Fruit fly (Drosophila melanogaster) whole organism, embryonic: ENCODE results near the gene CG12194.
A peak's percentile ranks its signal among the peaks of the same experiment; 100 is the strongest.

Source experiments
- Atf3 ChIP-seq: fragments of 200-800 bp; sonication (Bioruptor generic); optimal IDR thresholded peaks from 3 replicates; lab custom pipeline; 2016; ENCODE audit warnings: missing biosample characterization, missing genetic modification characterization
- CG11398 ChIP-seq: fragments of 200-800 bp; sonication (Bioruptor generic); optimal IDR thresholded peaks from 2 replicates; lab custom pipeline; 2016; ENCODE audit warnings: missing biosample characterization, missing genetic modification characterization
- CG12299 ChIP-seq: fragments of 200-800 bp; sonication (Bioruptor generic); optimal IDR thresholded peaks from 2 replicates; lab custom pipeline; 2018; ENCODE audit warnings: missing biosample characterization, mild to moderate bottlenecking, missing genetic modification characterization
- CG13894 ChIP-seq: fragments of 200-800 bp; sonication (Bioruptor generic); optimal IDR thresholded peaks from 3 replicates; lab custom pipeline; 2018; ENCODE audit warnings: missing biosample characterization, mild to moderate bottlenecking, missing genetic modification characterization, moderate library complexity
- CG14050 ChIP-seq: fragments of 200-800 bp; sonication (Bioruptor generic); IDR thresholded peaks from 3 replicates; pipeline ENCODE4 v1.3.6; 2022; ENCODE audit warnings: missing biosample characterization, missing genetic modification characterization
- CG14965 ChIP-seq: fragments of 200-800 bp; sonication (Bioruptor generic); optimal IDR thresholded peaks from 2 replicates; lab custom pipeline; 2016; ENCODE audit warnings: missing biosample characterization, missing genetic modification characterization, borderline replicate concordance
- CG15601 ChIP-seq: fragments of 200-800 bp; sonication (Bioruptor generic); optimal IDR thresholded peaks from 3 replicates; lab custom pipeline; 2019; ENCODE audit warnings: missing biosample characterization, mild to moderate bottlenecking, missing genetic modification characterization, moderate library complexity
- CG17568 ChIP-seq: fragments of 200-800 bp; sonication (Bioruptor generic); optimal IDR thresholded peaks from 2 replicates; lab custom pipeline; 2018; ENCODE audit warnings: missing biosample characterization, mild to moderate bottlenecking, missing genetic modification characterization, moderate library complexity
- CG17829 ChIP-seq: fragments of 200-800 bp; optimal IDR thresholded peaks from 2 replicates; lab custom pipeline; 2019; ENCODE audit warnings: missing biosample characterization, mild to moderate bottlenecking, missing genetic modification characterization, moderate library complexity
- CG1792 ChIP-seq: fragments of 200-800 bp; sonication (Bioruptor generic); optimal IDR thresholded peaks from 2 replicates; lab custom pipeline; 2016; ENCODE audit warnings: missing biosample characterization, missing genetic modification characterization
- CG18262 ChIP-seq: fragments of 200-800 bp; optimal IDR thresholded peaks from 3 replicates; lab custom pipeline; 2019; ENCODE audit warnings: missing biosample characterization, mild to moderate bottlenecking, missing genetic modification characterization, moderate library complexity
- CG2889 ChIP-seq: fragments of 200-800 bp; sonication (Bioruptor generic); IDR thresholded peaks from 3 replicates; pipeline ENCODE4 v1.3.6; 2022; ENCODE audit warnings: missing biosample characterization, missing genetic modification characterization
- CG31365 ChIP-seq: fragments of 200-800 bp; sonication (Bioruptor generic); optimal IDR thresholded peaks from 2 replicates; lab custom pipeline; 2018; ENCODE audit warnings: missing biosample characterization, mild to moderate bottlenecking, missing genetic modification characterization
- CG33213 ChIP-seq: fragments of 200-800 bp; sonication (Bioruptor generic); optimal IDR thresholded peaks from 3 replicates; lab custom pipeline; 2016; ENCODE audit warnings: missing biosample characterization, missing genetic modification characterization
- CG4424 ChIP-seq: fragments of 200-800 bp; sonication (Bioruptor generic); optimal IDR thresholded peaks from 3 replicates; lab custom pipeline; 2016; ENCODE audit warnings: missing biosample characterization, missing genetic modification characterization
- CG5953 ChIP-seq: fragments of 200-800 bp; sonication (Bioruptor generic); IDR thresholded peaks from 2 replicates; pipeline ENCODE4 v1.3.6; 2022; ENCODE audit warnings: missing biosample characterization, missing genetic modification characterization
- CG6689 ChIP-seq: fragments of 200-800 bp; sonication (Bioruptor generic); IDR thresholded peaks from 2 replicates; pipeline ENCODE4 v1.3.6; 2022; ENCODE audit warnings: missing biosample characterization, missing genetic modification characterization
- CG7556 ChIP-seq: fragments of 200-800 bp; sonication (Bioruptor generic); optimal IDR thresholded peaks from 2 replicates; lab custom pipeline; 2017; ENCODE audit warnings: missing biosample characterization, mild to moderate bottlenecking, missing genetic modification characterization
- CG7786 ChIP-seq: fragments of 200-800 bp; sonication (Bioruptor generic); optimal IDR thresholded peaks from 2 replicates; lab custom pipeline; 2016; ENCODE audit warnings: missing biosample characterization, missing genetic modification characterization
- CG7963 ChIP-seq: fragments of 200-800 bp; sonication (Bioruptor generic); IDR thresholded peaks from 3 replicates; pipeline ENCODE4 v1.3.6; 2022; ENCODE audit warnings: missing biosample characterization, missing genetic modification characterization; ENCODE audit not compliant: partially characterized antibody
- CG8478 ChIP-seq: fragments of >200 bp; optimal IDR thresholded peaks from 2 replicates; lab custom pipeline; 2018
- CG9437 ChIP-seq: fragments of 200-800 bp; sonication (Bioruptor generic); optimal IDR thresholded peaks from 2 replicates; lab custom pipeline; 2018; ENCODE audit warnings: missing biosample characterization, mild to moderate bottlenecking, missing genetic modification characterization
- Eip74EF ChIP-seq, 2 experiments: fragments of 200-800 bp in 1 of 2; fragments of >200 bp in 1 of 2; sonication (Bioruptor generic) in 1 of 2; optimal IDR thresholded peaks; 2 replicates each; lab custom pipeline; 2017 to 2019; ENCODE audit warnings: missing biosample characterization in 2 of 2, missing genetic modification characterization in 2 of 2, mild to moderate bottlenecking in 1 of 2, moderate library complexity in 1 of 2
- Gug ChIP-seq: fragments of 200-800 bp; sonication (Bioruptor generic); IDR thresholded peaks from 4 replicates; pipeline ENCODE4 v1.3.6; 2022; ENCODE audit warnings: missing biosample characterization, missing genetic modification characterization
- HLHmδ ChIP-seq: fragments of 200-800 bp; sonication (Bioruptor generic); optimal IDR thresholded peaks from 2 replicates; lab custom pipeline; 2018; ENCODE audit warnings: missing biosample characterization, mild to moderate bottlenecking, missing genetic modification characterization, moderate library complexity
- Opbp ChIP-seq: fragments of 200-800 bp; sonication (Bioruptor generic); IDR thresholded peaks from 3 replicates; pipeline ENCODE4 v1.3.6; 2022; ENCODE audit warnings: missing biosample characterization, missing genetic modification characterization; ENCODE audit not compliant: partially characterized antibody
- Rx ChIP-seq: fragments of 200-800 bp; sonication (Bioruptor generic); IDR thresholded peaks from 2 replicates; pipeline ENCODE4 v1.3.6; 2022; ENCODE audit warnings: missing biosample characterization, missing genetic modification characterization
- Spps ChIP-seq: fragments of 200-800 bp; sonication (Bioruptor generic); optimal IDR thresholded peaks from 2 replicates; lab custom pipeline; 2018; ENCODE audit warnings: missing biosample characterization, mild to moderate bottlenecking, missing genetic modification characterization
- Ssrp ChIP-seq: fragments of 200-800 bp; sonication (Bioruptor generic); optimal IDR thresholded peaks from 2 replicates; lab custom pipeline; 2018; ENCODE audit warnings: missing biosample characterization, mild to moderate bottlenecking, missing genetic modification characterization, moderate library complexity
- Taf1 ChIP-seq: fragments of 200-800 bp; sonication (Bioruptor generic); IDR thresholded peaks from 2 replicates; pipeline ENCODE4 v1.3.6; 2022; ENCODE audit warnings: missing biosample characterization, missing genetic modification characterization
- ac ChIP-seq: fragments of 200-800 bp; sonication (Bioruptor generic); optimal IDR thresholded peaks from 3 replicates; lab custom pipeline; 2017; ENCODE audit warnings: missing biosample characterization, mild to moderate bottlenecking, missing genetic modification characterization
- bsh ChIP-seq, 2 experiments: fragments of 200-800 bp; sonication (Bioruptor generic); optimal IDR thresholded peaks; 2 replicates each; lab custom pipeline; 2017 to 2018; ENCODE audit warnings: mild to moderate bottlenecking in 2 of 2, missing biosample characterization in 2 of 2, missing genetic modification characterization in 2 of 2, moderate library complexity in 1 of 2
- dan ChIP-seq: fragments of 200-800 bp; sonication (Bioruptor generic); IDR thresholded peaks from 2 replicates; pipeline ENCODE4 v1.3.6; 2022; ENCODE audit warnings: missing biosample characterization, missing genetic modification characterization
- dysf ChIP-seq: fragments of 200-800 bp; sonication (Bioruptor generic); IDR thresholded peaks from 3 replicates; pipeline ENCODE4 v1.3.6; 2022; ENCODE audit warnings: missing biosample characterization, missing genetic modification characterization
- ftz-f1 ChIP-seq: fragments of 200-800 bp; sonication (Bioruptor generic); optimal IDR thresholded peaks from 2 replicates; lab custom pipeline; 2016; ENCODE audit warnings: missing biosample characterization, missing genetic modification characterization
- gem ChIP-seq: fragments of 200-800 bp; sonication (Bioruptor generic); optimal IDR thresholded peaks from 2 replicates; lab custom pipeline; 2019; ENCODE audit warnings: missing biosample characterization, mild to moderate bottlenecking, missing genetic modification characterization, moderate library complexity
- gsb ChIP-seq: fragments of 200-800 bp; sonication (Bioruptor generic); IDR thresholded peaks from 2 replicates; pipeline ENCODE4 v1.3.6; 2022; ENCODE audit warnings: missing biosample characterization, missing genetic modification characterization
- kay ChIP-seq: fragments of 200-800 bp; sonication (Bioruptor generic); optimal IDR thresholded peaks from 2 replicates; lab custom pipeline; 2016; ENCODE audit warnings: missing biosample characterization, missing genetic modification characterization
- kni ChIP-seq: fragments of 200-800 bp; sonication (Bioruptor generic); optimal IDR thresholded peaks from 3 replicates; lab custom pipeline; 2017; ENCODE audit warnings: mild to moderate bottlenecking, missing biosample characterization, missing genetic modification reagents, missing genetic modification characterization
- lola ChIP-seq, 3 experiments: fragments of >200 bp in 2 of 3; fragments of 200-800 bp in 1 of 3; sonication (Bioruptor generic) in 1 of 3; optimal IDR thresholded peaks; 2 replicates each; lab custom pipeline; 2017 to 2019; ENCODE audit warnings: missing biosample characterization in 3 of 3, missing genetic modification characterization in 3 of 3, mild to moderate bottlenecking in 1 of 3, moderate library complexity in 1 of 3
- pros ChIP-seq: fragments of 200-800 bp; sonication (Bioruptor generic); optimal IDR thresholded peaks from 3 replicates; lab custom pipeline; 2019; ENCODE audit warnings: missing biosample characterization, mild to moderate bottlenecking, missing genetic modification characterization, moderate library complexity
- pzg ChIP-seq: fragments of 200-800 bp; sonication (Bioruptor generic); optimal IDR thresholded peaks from 3 replicates; lab custom pipeline; 2018; ENCODE audit warnings: missing biosample characterization, mild to moderate bottlenecking, missing genetic modification characterization, moderate library complexity
- sima ChIP-seq: fragments of 200-800 bp; sonication (Bioruptor generic); optimal IDR thresholded peaks from 2 replicates; lab custom pipeline; 2016; ENCODE audit warnings: missing biosample characterization, missing genetic modification characterization
- ssp ChIP-seq: fragments of 200-800 bp; sonication (Bioruptor generic); IDR thresholded peaks from 2 replicates; pipeline ENCODE4 v1.3.6; 2022; ENCODE audit warnings: missing biosample characterization, missing genetic modification characterization
- stc ChIP-seq: fragments of 200-800 bp; sonication (Bioruptor generic); IDR thresholded peaks from 2 replicates; pipeline ENCODE4 v1.3.6; 2022; ENCODE audit warnings: missing biosample characterization, missing genetic modification characterization
- tap ChIP-seq: fragments of 200-800 bp; optimal IDR thresholded peaks from 3 replicates; lab custom pipeline; 2019; ENCODE audit warnings: missing biosample characterization, mild to moderate bottlenecking, missing genetic modification characterization, moderate library complexity
- tgo ChIP-seq: fragments of 200-800 bp; sonication (Bioruptor generic); IDR thresholded peaks from 3 replicates; pipeline ENCODE4 v1.3.6; 2022; ENCODE audit warnings: missing biosample characterization, missing genetic modification characterization
- tin ChIP-seq: fragments of 200-800 bp; sonication (Bioruptor generic); optimal IDR thresholded peaks from 3 replicates; lab custom pipeline; 2016; ENCODE audit warnings: missing biosample characterization, missing genetic modification characterization
- tll ChIP-seq, 2 experiments: fragments of 200-800 bp in 1 of 2; fragments of >200 bp in 1 of 2; sonication (Bioruptor generic) in 1 of 2; optimal IDR thresholded peaks; 2 replicates each; lab custom pipeline; 2017 to 2019; ENCODE audit warnings: missing biosample characterization in 2 of 2, missing genetic modification characterization in 2 of 2, mild to moderate bottlenecking in 1 of 2, moderate library complexity in 1 of 2
- toy ChIP-seq: fragments of 200-800 bp; sonication (Bioruptor generic); IDR thresholded peaks from 2 replicates; pipeline ENCODE4 v1.3.6; 2022; ENCODE audit warnings: missing biosample characterization, missing genetic modification characterization
- twi ChIP-seq: fragments of 200-800 bp; optimal IDR thresholded peaks from 2 replicates; lab custom pipeline; 2019; ENCODE audit warnings: missing biosample characterization, mild to moderate bottlenecking, missing genetic modification characterization, moderate library complexity

The CG12194 gene

DNA sequence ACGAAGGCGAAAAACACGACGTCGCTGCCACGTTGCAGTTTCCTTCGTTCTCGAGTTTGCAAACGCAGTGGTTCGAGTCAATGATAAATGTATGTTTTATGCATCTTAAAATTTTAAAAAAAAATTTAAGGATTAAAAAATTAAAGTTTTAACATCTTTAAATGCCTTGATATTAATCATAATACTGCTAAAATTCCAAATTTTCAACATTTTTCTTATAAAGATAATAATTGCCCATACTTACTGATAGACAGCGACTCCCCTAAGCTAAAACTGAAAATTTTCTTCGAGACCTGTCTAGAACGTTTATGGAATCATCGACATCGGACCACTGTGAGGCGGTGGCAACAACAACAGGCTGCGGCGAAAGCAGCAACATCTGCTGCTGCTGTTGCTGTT is 16.8 kb upstream of the CG12194 start (continued):
- TF ChIP-seq bsh (GFP tag; optimal IDR thresholded peaks at IDR 0.05; lab: Kevin White, UChicago) (peak; percentile 49 to 56), kay (peak; percentile 34), tap (tag; lab: Kevin White, UChicago) (no peak), ssp (GFP tag; lab: Robert Waterston, UW) (no peak; the same call in 1 of the 2 replicates), lola (GFP tag; optimal IDR thresholded peaks at IDR 0.05; lab: Kevin White, UChicago) (peak in 1 of 3 experiments; percentile 57), CG7786 (GFP tag; lab: Kevin White, UChicago) (no peak), toy (no peak), CG13894 (tag; lab: Kevin White, UChicago) (peak; percentile 80), CG4424 (GFP tag; lab: Kevin White, UChicago) (peak; percentile 50), pzg (GFP tag; lab: Kevin White, UChicago) (no peak), Opbp (GFP tag; lab: Robert Waterston, UW) (no peak), CG12299 (tag; lab: Kevin White, UChicago) (peak; percentile 69), tin (GFP tag; lab: Kevin White, UChicago) (peak; percentile 61), CG14965 (GFP tag; lab: Kevin White, UChicago) (no peak), tll (GFP tag; optimal IDR thresholded peaks at IDR 0.05; lab: Kevin White, UChicago) (no peak), CG7963 (no peak), ftz-f1 (GFP tag; lab: Kevin White, UChicago) (no peak), tgo (GFP tag; lab: Robert Waterston, UW) (peak; percentile 63), HLHmδ (no peak), Ssrp (peak; percentile 41), CG11398 (GFP tag; lab: Kevin White, UChicago) (no peak), CG33213 (GFP tag; lab: Kevin White, UChicago) (peak; percentile 10), ac (no peak), CG17568 (GFP tag; lab: Kevin White, UChicago) (peak; percentile 36), stc (GFP tag; lab: Robert Waterston, UW) (peak; percentile 42), Gug (GFP tag; lab: Robert Waterston, UW) (peak; percentile 53; the same call in 3 of the 4 replicates), CG5953 (GFP tag; lab: Robert Waterston, UW) (no peak), CG1792 (GFP tag; lab: Kevin White, UChicago) (peak; percentile 39), Taf1 (GFP tag; lab: Robert Waterston, UW) (peak; percentile 44), CG18262 (peak; percentile 83), gem (tag; lab: Kevin White, UChicago) (peak; percentile 82), CG6689 (GFP tag; lab: Robert Waterston, UW) (peak; percentile 57), dysf (GFP tag; lab: Robert Waterston, UW) (peak; percentile 84), gsb (GFP tag; lab: Robert Waterston, UW) (peak; percentile 21; the same call in 1 of the 2 replicates), Eip74EF (GFP tag; optimal IDR thresholded peaks at IDR 0.05; lab: Kevin White, UChicago) (peak in 1 of 2 experiments; percentile 47), sima (no peak), CG14050 (GFP tag; lab: Robert Waterston, UW) (peak; percentile 57), CG2889 (GFP tag; lab: Robert Waterston, UW) (peak; percentile 67), CG9437 (GFP tag; lab: Kevin White, UChicago) (peak; percentile 34), CG7556 (peak; percentile 93), twi (tag; lab: Kevin White, UChicago) (peak; percentile 45), CG17829 (tag; lab: Kevin White, UChicago) (peak; percentile 6), Atf3 (no peak), CG8478 (lab: Kevin White, UChicago) (no peak), dan (GFP tag; lab: Robert Waterston, UW) (no peak), kni (GFP tag; lab: Kevin White, UChicago) (no peak), Spps (tag; lab: Kevin White, UChicago) (no peak), pros (GFP tag; lab: Kevin White, UChicago) (no peak), Rx (peak; percentile 42; the same call in 1 of the 2 replicates), CG15601 (tag; lab: Kevin White, UChicago) (peak; percentile 57), CG31365 (tag; lab: Kevin White, UChicago) (no peak)
